Fruit fly (Drosophila melanogaster) whole organism, embryonic: ENCODE results near the gene Nulp1.

Source experiments
- Atf3 ChIP-seq: fragments of 200-800 bp; sonication (Bioruptor generic); optimal IDR thresholded peaks from 3 replicates; lab custom pipeline; 2016; ENCODE audit warnings: missing biosample characterization, missing genetic modification characterization
- BtbVII ChIP-seq: fragments of 200-800 bp; sonication (Bioruptor generic); optimal IDR thresholded peaks from 3 replicates; lab custom pipeline; 2017; ENCODE audit warnings: missing biosample characterization, mild to moderate bottlenecking, missing genetic modification characterization
- CG12299 ChIP-seq: fragments of 200-800 bp; sonication (Bioruptor generic); optimal IDR thresholded peaks from 2 replicates; lab custom pipeline; 2018; ENCODE audit warnings: missing biosample characterization, mild to moderate bottlenecking, missing genetic modification characterization
- CG14014 ChIP-seq: fragments of 200-800 bp; sonication (Bioruptor generic); IDR thresholded peaks from 2 replicates; pipeline ENCODE4 v1.3.6; 2022; ENCODE audit warnings: missing biosample characterization, missing genetic modification characterization
- CG14710 ChIP-seq: fragments of 200-800 bp; sonication (Bioruptor generic); optimal IDR thresholded peaks from 3 replicates; lab custom pipeline; 2019; ENCODE audit warnings: missing biosample characterization, mild to moderate bottlenecking, missing genetic modification characterization, moderate library complexity
- CG14860 ChIP-seq: fragments of 200-800 bp; sonication (Bioruptor generic); IDR thresholded peaks from 3 replicates; pipeline ENCODE4 v1.3.6; 2022; ENCODE audit warnings: missing biosample characterization, missing genetic modification characterization; ENCODE audit not compliant: partially characterized antibody
- CG15073 ChIP-seq: fragments of 200-800 bp; sonication (Bioruptor generic); optimal IDR thresholded peaks from 2 replicates; lab custom pipeline; 2016; ENCODE audit warnings: missing biosample characterization, missing genetic modification characterization
- CG15269 ChIP-seq: fragments of 200-800 bp; sonication (Bioruptor generic); optimal IDR thresholded peaks from 2 replicates; lab custom pipeline; 2018; ENCODE audit warnings: missing biosample characterization, mild to moderate bottlenecking, missing genetic modification characterization, moderate library complexity
- CG15479 ChIP-seq: fragments of 200-800 bp; sonication (Bioruptor generic); optimal IDR thresholded peaks from 3 replicates; lab custom pipeline; 2019; ENCODE audit warnings: missing biosample characterization, mild to moderate bottlenecking, missing genetic modification characterization, moderate library complexity
- CG17359 ChIP-seq: fragments of 200-800 bp; sonication (Bioruptor generic); optimal IDR thresholded peaks from 3 replicates; lab custom pipeline; 2018; ENCODE audit warnings: missing biosample characterization, mild to moderate bottlenecking, missing genetic modification characterization, moderate library complexity
- CG17802 ChIP-seq: fragments of 200-800 bp; sonication (Bioruptor generic); optimal IDR thresholded peaks from 2 replicates; lab custom pipeline; 2018; ENCODE audit warnings: missing biosample characterization, mild to moderate bottlenecking, missing genetic modification characterization, moderate library complexity
- CG18262 ChIP-seq: fragments of 200-800 bp; optimal IDR thresholded peaks from 3 replicates; lab custom pipeline; 2019; ENCODE audit warnings: missing biosample characterization, mild to moderate bottlenecking, missing genetic modification characterization, moderate library complexity
- CG18764 ChIP-seq: fragments of 200-800 bp; sonication (Bioruptor generic); optimal IDR thresholded peaks from 3 replicates; lab custom pipeline; 2016; ENCODE audit warnings: missing biosample characterization, missing genetic modification characterization
- CG30431 ChIP-seq: fragments of 200-800 bp; sonication (Bioruptor generic); optimal IDR thresholded peaks from 2 replicates; lab custom pipeline; 2017; ENCODE audit warnings: missing biosample characterization, missing genetic modification characterization
- CG3065 ChIP-seq: fragments of 200-800 bp; sonication (Bioruptor generic); optimal IDR thresholded peaks from 2 replicates; lab custom pipeline; 2016; ENCODE audit warnings: missing biosample characterization, missing genetic modification characterization
- CG42726 ChIP-seq: fragments of 200-800 bp; sonication (Bioruptor generic); IDR thresholded peaks from 2 replicates; pipeline ENCODE4 v1.3.6; 2022; ENCODE audit warnings: missing biosample characterization, missing genetic modification characterization; ENCODE audit not compliant: partially characterized antibody
- CG4730 ChIP-seq: fragments of 200-800 bp; sonication (Bioruptor generic); IDR thresholded peaks from 2 replicates; pipeline ENCODE4 v1.3.6; 2022; ENCODE audit warnings: missing biosample characterization, missing genetic modification characterization
- CG5245 ChIP-seq: fragments of 200-800 bp; sonication (Bioruptor generic); optimal IDR thresholded peaks from 3 replicates; lab custom pipeline; 2016; ENCODE audit warnings: missing biosample characterization, missing genetic modification characterization
- CG6765 ChIP-seq: fragments of 200-800 bp; sonication (Bioruptor generic); optimal IDR thresholded peaks from 3 replicates; lab custom pipeline; 2017; ENCODE audit warnings: missing biosample characterization, mild to moderate bottlenecking, missing genetic modification characterization
- CG6813 ChIP-seq: fragments of 200-800 bp; sonication (Bioruptor generic); optimal IDR thresholded peaks from 2 replicates; lab custom pipeline; 2017; ENCODE audit warnings: missing biosample characterization, missing genetic modification characterization, mild to moderate bottlenecking, moderate library complexity, missing genetic modification reagents
- CG7271 ChIP-seq: fragments of 200-800 bp; sonication (Bioruptor generic); optimal IDR thresholded peaks from 2 replicates; lab custom pipeline; 2018; ENCODE audit warnings: missing biosample characterization, mild to moderate bottlenecking, missing genetic modification characterization, moderate library complexity
- CG7987 ChIP-seq: fragments of 200-800 bp; sonication (Bioruptor generic); optimal IDR thresholded peaks from 2 replicates; lab custom pipeline; 2018; ENCODE audit warnings: missing biosample characterization, mild to moderate bottlenecking, missing genetic modification characterization, moderate library complexity
- CG8281 ChIP-seq: fragments of 200-800 bp; sonication (Bioruptor generic); optimal IDR thresholded peaks from 2 replicates; lab custom pipeline; 2018; ENCODE audit warnings: missing biosample characterization, mild to moderate bottlenecking, missing genetic modification characterization, moderate library complexity
- CkIIα-i1 ChIP-seq: fragments of 200-800 bp; sonication (Bioruptor generic); IDR thresholded peaks from 2 replicates; pipeline ENCODE4 v1.3.6; 2022; ENCODE audit warnings: missing biosample characterization, missing genetic modification characterization
- D19A ChIP-seq: fragments of 200-800 bp; optimal IDR thresholded peaks from 3 replicates; lab custom pipeline; 2019; ENCODE audit warnings: missing biosample characterization, mild to moderate bottlenecking, missing genetic modification characterization, moderate library complexity
- D19B ChIP-seq: fragments of 200-800 bp; sonication (Bioruptor generic); optimal IDR thresholded peaks from 2 replicates; lab custom pipeline; 2017; ENCODE audit warnings: missing biosample characterization, mild to moderate bottlenecking, missing genetic modification characterization
- Mes4 ChIP-seq: fragments of 200-800 bp; sonication (Bioruptor generic); optimal IDR thresholded peaks from 2 replicates; lab custom pipeline; 2016; ENCODE audit warnings: missing biosample characterization, missing genetic modification characterization
- Oaz ChIP-seq: fragments of 200-800 bp; sonication (Bioruptor generic); IDR thresholded peaks from 2 replicates; pipeline ENCODE4 v1.3.6; 2022; ENCODE audit warnings: missing biosample characterization, missing genetic modification characterization
- Rx ChIP-seq: fragments of 200-800 bp; sonication (Bioruptor generic); IDR thresholded peaks from 2 replicates; pipeline ENCODE4 v1.3.6; 2022; ENCODE audit warnings: missing biosample characterization, missing genetic modification characterization
- Sin3A ChIP-seq: fragments of >200 bp; optimal IDR thresholded peaks from 2 replicates; lab custom pipeline; 2018
- Trl ChIP-seq, 3 experiments: fragments of >200 bp in 2 of 3; fragments of 200-800 bp in 1 of 3; sonication (Bioruptor generic) in 1 of 3; optimal IDR thresholded peaks; 2 replicates in 1 of 3; 3 replicates in 2 of 3; lab custom pipeline; 2016 to 2017; ENCODE audit warnings: missing biosample characterization in 1 of 3, missing genetic modification characterization in 1 of 3
- ap ChIP-seq: fragments of 200-800 bp; sonication (Bioruptor generic); IDR thresholded peaks from 2 replicates; pipeline ENCODE4 v1.3.6; 2022; ENCODE audit warnings: missing biosample characterization, missing genetic modification characterization
- ash1 ChIP-seq: fragments of 200-800 bp; sonication (Bioruptor generic); optimal IDR thresholded peaks from 2 replicates; lab custom pipeline; 2018; ENCODE audit warnings: missing biosample characterization, mild to moderate bottlenecking, missing genetic modification characterization
- az2 ChIP-seq: fragments of 200-800 bp; sonication (Bioruptor generic); optimal IDR thresholded peaks from 3 replicates; lab custom pipeline; 2016; ENCODE audit warnings: missing biosample characterization, missing genetic modification characterization
- cas ChIP-seq: fragments of 200-800 bp; sonication (Bioruptor generic); IDR thresholded peaks from 2 replicates; pipeline ENCODE4 v1.3.6; 2022; ENCODE audit warnings: missing biosample characterization, missing genetic modification characterization
- chm ChIP-seq: fragments of 200-800 bp; sonication (Bioruptor generic); IDR thresholded peaks from 2 replicates; pipeline ENCODE4 v1.3.6; 2022; ENCODE audit warnings: missing biosample characterization, missing genetic modification characterization
- croc ChIP-seq: fragments of 200-800 bp; sonication (Bioruptor generic); conservative IDR thresholded peaks from 3 replicates; pipeline ENCODE4 v1.3.6; 2022; ENCODE audit warnings: missing biosample characterization, missing genetic modification characterization
- en ChIP-seq: fragments of 200-800 bp; sonication (Bioruptor generic); optimal IDR thresholded peaks from 2 replicates; lab custom pipeline; 2016; ENCODE audit warnings: missing biosample characterization, missing genetic modification characterization
- eyg ChIP-seq: fragments of 200-800 bp; sonication (Bioruptor generic); optimal IDR thresholded peaks from 3 replicates; lab custom pipeline; 2016; ENCODE audit warnings: missing biosample characterization, missing genetic modification characterization
- grn ChIP-seq: fragments of 200-800 bp; sonication (Bioruptor generic); optimal IDR thresholded peaks from 3 replicates; lab custom pipeline; 2017; ENCODE audit warnings: missing biosample characterization, missing genetic modification characterization
- nmo ChIP-seq: fragments of 200-800 bp; sonication (Bioruptor generic); optimal IDR thresholded peaks from 2 replicates; lab custom pipeline; 2018; ENCODE audit warnings: missing biosample characterization, mild to moderate bottlenecking, missing genetic modification characterization, moderate library complexity
- nom ChIP-seq: fragments of 200-800 bp; sonication (Bioruptor generic); optimal IDR thresholded peaks from 2 replicates; lab custom pipeline; 2017; ENCODE audit warnings: missing biosample characterization, missing genetic modification characterization, mild to moderate bottlenecking, moderate library complexity, missing genetic modification reagents
- pita ChIP-seq: fragments of 200-800 bp; sonication (Bioruptor generic); optimal IDR thresholded peaks from 2 replicates; lab custom pipeline; 2017; ENCODE audit warnings: missing biosample characterization, mild to moderate bottlenecking, missing genetic modification characterization
- pros ChIP-seq: fragments of 200-800 bp; sonication (Bioruptor generic); optimal IDR thresholded peaks from 3 replicates; lab custom pipeline; 2019; ENCODE audit warnings: missing biosample characterization, mild to moderate bottlenecking, missing genetic modification characterization, moderate library complexity
- tll ChIP-seq, 2 experiments: fragments of 200-800 bp in 1 of 2; fragments of >200 bp in 1 of 2; sonication (Bioruptor generic) in 1 of 2; optimal IDR thresholded peaks; 2 replicates each; lab custom pipeline; 2017 to 2019; ENCODE audit warnings: missing biosample characterization in 2 of 2, missing genetic modification characterization in 2 of 2, mild to moderate bottlenecking in 1 of 2, moderate library complexity in 1 of 2
- tna ChIP-seq: fragments of 200-800 bp; sonication (Bioruptor generic); IDR thresholded peaks from 2 replicates; pipeline ENCODE4 v1.3.6; 2022; ENCODE audit warnings: missing biosample characterization, missing genetic modification characterization; ENCODE audit not compliant: partially characterized antibody
- trem ChIP-seq: fragments of 200-800 bp; optimal IDR thresholded peaks from 3 replicates; lab custom pipeline; 2019; ENCODE audit warnings: missing biosample characterization, mild to moderate bottlenecking, missing genetic modification characterization, moderate library complexity
- vnd ChIP-seq: fragments of 200-800 bp; sonication (Bioruptor generic); IDR thresholded peaks from 3 replicates; pipeline ENCODE4 v1.3.6; 2022; ENCODE audit warnings: missing biosample characterization, missing genetic modification characterization; ENCODE audit not compliant: partially characterized antibody

Nulp1 gene

DNA sequence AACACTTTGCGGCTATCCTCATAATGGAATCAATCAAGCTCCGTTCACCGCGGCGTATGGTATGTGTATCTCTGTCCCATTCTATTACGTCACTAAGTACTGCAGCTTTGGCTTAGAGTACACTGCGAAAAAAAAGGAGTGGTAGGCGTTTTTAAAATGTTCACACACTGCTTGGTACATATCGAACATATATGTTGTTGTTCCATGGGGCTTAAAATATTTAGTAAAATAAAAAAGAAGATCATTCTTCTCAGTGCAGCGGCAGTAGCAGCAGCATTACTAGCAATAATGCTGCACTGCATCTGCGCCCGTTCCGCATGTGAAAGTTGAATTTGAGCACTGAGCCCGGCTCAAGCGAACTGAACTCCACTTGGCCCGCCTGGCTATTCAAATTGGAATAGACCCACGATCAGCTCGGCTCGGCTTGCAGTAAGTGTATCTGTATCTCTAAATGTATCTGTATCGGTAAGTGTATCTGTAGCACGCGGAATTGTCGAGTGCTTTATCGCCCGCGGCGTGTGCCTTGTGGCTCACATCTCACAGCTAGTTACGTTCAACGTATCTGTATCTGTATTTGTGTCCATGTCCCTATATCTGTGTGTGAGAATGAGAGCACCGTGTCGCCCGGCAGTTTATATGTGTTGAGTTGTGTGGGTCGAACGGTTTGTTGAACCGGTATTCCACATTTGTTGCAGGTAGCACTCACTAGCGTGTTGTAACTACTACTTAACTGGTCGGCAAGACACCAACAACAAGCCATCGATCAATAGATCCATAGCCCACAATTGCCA lies 43.2 kb downstream of the Nulp1 start (continued):
- TF ChIP-seq en (GFP tag; lab: Kevin White, UChicago) (no peak), CG17802 (tag; lab: Kevin White, UChicago) (no peak), CG6813 (GFP tag; lab: Kevin White, UChicago) (peak; percentile 41), ash1 (no peak), CG15269 (tag; lab: Kevin White, UChicago) (peak; percentile 56), trem (tag; lab: Kevin White, UChicago) (no peak), Rx (peak; percentile 58), Oaz (GFP tag; lab: Robert Waterston, UW) (no peak), D19A (tag; lab: Kevin White, UChicago) (peak; percentile 61), pita (GFP tag; lab: Kevin White, UChicago) (no peak), az2 (GFP tag; lab: Kevin White, UChicago) (peak; percentile 51), ap (GFP tag; lab: Robert Waterston, UW) (peak; percentile 49; the same call in 1 of the 2 replicates), eyg (GFP tag; lab: Kevin White, UChicago) (no peak), CG3065 (GFP tag; lab: Kevin White, UChicago) (no peak), CG14710 (tag; lab: Kevin White, UChicago) (peak; percentile 29), CG14014 (GFP tag; lab: Robert Waterston, UW) (0 out of 2 replicates have a peak, but pooled peaks have one; percentile 31), tll (GFP tag; optimal IDR thresholded peaks at IDR 0.05; lab: Kevin White, UChicago) (no peak), CG7271 (no peak), chm (GFP tag; lab: Robert Waterston, UW) (no peak), CG15073 (GFP tag; lab: Kevin White, UChicago) (no peak), CG18764 (peak; percentile 35), BtbVII (peak; percentile 42), Mes4 (GFP tag; lab: Kevin White, UChicago) (peak; percentile 34), D19B (GFP tag; lab: Kevin White, UChicago) (no peak), grn (peak; percentile 34), cas (no peak), CG7987 (GFP tag; lab: Kevin White, UChicago) (no peak), nmo (GFP tag; lab: Kevin White, UChicago) (peak; percentile 36), pros (GFP tag; lab: Kevin White, UChicago) (no peak), Sin3A (no peak), vnd (no peak), CkIIα-i1 (GFP tag; lab: Robert Waterston, UW) (no peak), CG14860 (no peak), Atf3 (GFP tag; lab: Kevin White, UChicago) (peak; percentile 54), CG8281 (tag; lab: Kevin White, UChicago) (peak; percentile 3), CG5245 (GFP tag; lab: Kevin White, UChicago) (peak; percentile 46), nom (GFP tag; lab: Kevin White, UChicago) (no peak), CG6765 (GFP tag; lab: Kevin White, UChicago) (no peak), tna (no peak), CG15479 (GFP tag; lab: Kevin White, UChicago) (no peak), CG12299 (tag; lab: Kevin White, UChicago) (no peak), croc (GFP tag; lab: Robert Waterston, UW) (peak; percentile 36; the same call in 2 of the 3 replicates), CG18262 (peak; percentile 41), CG4730 (GFP tag; lab: Robert Waterston, UW) (0 out of 2 replicates have a peak, but pooled peaks have one; percentile 18), CG30431 (GFP tag; lab: Kevin White, UChicago) (no peak), Trl (optimal IDR thresholded peaks at IDR 0.05; lab: Kevin White, UChicago) (no peak), Trl (GFP tag; optimal IDR thresholded peaks at IDR 0.05; lab: Kevin White, UChicago) (no peak), CG42726 (GFP tag; lab: Robert Waterston, UW) (no peak), CG17359 (tag; lab: Kevin White, UChicago) (peak; percentile 82)
